Worm (Caenorhabditis elegans) whole organism, L1 larva: ENCODE results near the gene klf-1.

ENCODE experiments used
- ceh-82 ChIP-seq, 3 experiments: fragments of 150-350 bp in 1 of 3; sonication (generic microtip) in 2 of 3; optimal IDR thresholded peaks; 2 replicates each; lab custom pipeline; 2014 to 2017; ENCODE audit warnings: missing biosample characterization in 3 of 3, missing genetic modification characterization in 3 of 3
- dpl-1 ChIP-seq, 3 experiments: fragments of 150-350 bp in 2 of 3; sonication (generic microtip) in 1 of 3; optimal IDR thresholded peaks; 2 replicates each; lab custom pipeline; 2014 to 2017; ENCODE audit warnings: missing biosample characterization in 3 of 3, missing genetic modification characterization in 3 of 3, missing genetic modification reagents in 3 of 3
- jun-1 ChIP-seq: fragments of 150-350 bp; optimal IDR thresholded peaks from 2 replicates; lab custom pipeline; 2014; ENCODE audit warnings: missing biosample characterization, missing genetic modification reagents, missing genetic modification characterization
- lin-13 ChIP-seq: fragments of 150-350 bp; optimal IDR thresholded peaks from 2 replicates; lab custom pipeline; 2014; ENCODE audit warnings: missing biosample characterization, missing genetic modification reagents, missing genetic modification characterization
- mep-1 ChIP-seq: fragments of 150-350 bp; optimal IDR thresholded peaks from 2 replicates; lab custom pipeline; 2014; ENCODE audit warnings: missing biosample characterization, missing genetic modification characterization
- nhr-237 ChIP-seq: fragments of 150-350 bp; optimal IDR thresholded peaks from 2 replicates; lab custom pipeline; 2014; ENCODE audit warnings: missing biosample characterization, missing genetic modification characterization
- pqm-1 ChIP-seq: sonication (generic microtip); optimal IDR thresholded peaks from 3 replicates; lab custom pipeline; 2017; ENCODE audit warnings: missing biosample characterization, missing genetic modification characterization
- sox-4 ChIP-seq: sonication (generic microtip); optimal IDR thresholded peaks from 2 replicates; lab custom pipeline; 2016; ENCODE audit warnings: missing genetic modification characterization, missing compliant biosample characterization

ce11 chrIII:2834363-2834762 is 40.3 kb upstream of the klf-1 start, which contains the start of gene txdc-17:
- TF ChIP-seq ceh-82 (tag; optimal IDR thresholded peaks at IDR 0.05; lab: Kevin White, UChicago) (no peak), dpl-1 (GFP tag; optimal IDR thresholded peaks at IDR 0.05; lab: Kevin White, UChicago) (no peak), mep-1 (tag; lab: Kevin White, UChicago) (no peak), nhr-237 (no peak), lin-13 (GFP tag; lab: Kevin White, UChicago) (no peak), sox-4 (tag; lab: Kevin White, UChicago) (no peak), pqm-1 (no peak), jun-1 (no peak)
